Fruit fly (Drosophila melanogaster) whole organism, adult: ENCODE measurements around the gene waw.

Experiments
- cic ChIP-seq: fragments of 200-800 bp; sonication (Bioruptor generic); optimal IDR thresholded peaks from 2 replicates; lab custom pipeline; 2017; ENCODE audit warnings: missing biosample characterization, mild to moderate bottlenecking, missing genetic modification characterization, moderate library complexity
- kay ChIP-seq: fragments of 200-800 bp; sonication (Bioruptor generic); peaks from one replicate; lab custom pipeline; 2016; ENCODE audit warnings: missing biosample characterization, missing genetic modification characterization, borderline replicate concordance
- toe ChIP-seq: fragments of 200-800 bp; sonication (Bioruptor generic); optimal IDR thresholded peaks from 2 replicates; lab custom pipeline; 2016; ENCODE audit warnings: missing biosample characterization, missing genetic modification characterization

- TF ChIP-seq cic (GFP tag; lab: Kevin White, UChicago) (no peak), kay (GFP tag; lab: Kevin White, UChicago) (no peak), toe (GFP tag; lab: Kevin White, UChicago) (no peak)
Measured at dm6 chrX:21338153-21338552, 24.7 kb upstream of the waw start.
